Fruit fly (Drosophila melanogaster) whole organism, embryonic: Measurements from ENCODE around the gene CG17329.

Source experiments
- B-H1 ChIP-seq: fragments of 200-800 bp; sonication (Bioruptor generic); IDR thresholded peaks from 3 replicates; pipeline ENCODE4 v1.3.6; 2022; ENCODE audit warnings: missing biosample characterization, missing genetic modification characterization
- CG11093 ChIP-seq: fragments of 200-800 bp; sonication (Bioruptor generic); IDR thresholded peaks from 3 replicates; pipeline ENCODE4 v1.3.6; 2022; ENCODE audit warnings: missing biosample characterization, missing genetic modification characterization
- CG12391 ChIP-seq: fragments of 200-800 bp; sonication (Bioruptor generic); optimal IDR thresholded peaks from 3 replicates; lab custom pipeline; 2018; ENCODE audit warnings: missing biosample characterization, mild to moderate bottlenecking, missing genetic modification characterization, moderate library complexity
- CG12769 ChIP-seq: fragments of 200-800 bp; sonication (Bioruptor generic); optimal IDR thresholded peaks from 2 replicates; lab custom pipeline; 2019; ENCODE audit warnings: missing biosample characterization, mild to moderate bottlenecking, missing genetic modification characterization, moderate library complexity
- CG16779 ChIP-seq: fragments of 200-800 bp; sonication (Bioruptor generic); IDR thresholded peaks from 2 replicates; pipeline ENCODE4 v1.3.6; 2022; ENCODE audit warnings: missing biosample characterization, missing genetic modification characterization
- CG17361 ChIP-seq: fragments of 200-800 bp; sonication (Bioruptor generic); IDR thresholded peaks from 3 replicates; pipeline ENCODE4 v1.3.6; 2022; ENCODE audit warnings: missing biosample characterization, missing genetic modification characterization
- CG17568 ChIP-seq: fragments of 200-800 bp; sonication (Bioruptor generic); optimal IDR thresholded peaks from 2 replicates; lab custom pipeline; 2018; ENCODE audit warnings: missing biosample characterization, mild to moderate bottlenecking, missing genetic modification characterization, moderate library complexity
- CG4282 ChIP-seq: fragments of 200-800 bp; sonication (Bioruptor generic); optimal IDR thresholded peaks from 2 replicates; lab custom pipeline; 2016; ENCODE audit warnings: missing biosample characterization, missing genetic modification characterization
- CG6654 ChIP-seq: fragments of 200-800 bp; sonication (Bioruptor generic); optimal IDR thresholded peaks from 2 replicates; lab custom pipeline; 2017; ENCODE audit warnings: missing biosample characterization, mild to moderate bottlenecking, missing genetic modification characterization
- CG7271 ChIP-seq: fragments of 200-800 bp; sonication (Bioruptor generic); optimal IDR thresholded peaks from 2 replicates; lab custom pipeline; 2018; ENCODE audit warnings: missing biosample characterization, mild to moderate bottlenecking, missing genetic modification characterization, moderate library complexity
- CG7987 ChIP-seq: fragments of 200-800 bp; sonication (Bioruptor generic); optimal IDR thresholded peaks from 2 replicates; lab custom pipeline; 2018; ENCODE audit warnings: missing biosample characterization, mild to moderate bottlenecking, missing genetic modification characterization, moderate library complexity
- CG8765 ChIP-seq: fragments of 200-800 bp; sonication (Bioruptor generic); IDR thresholded peaks from 2 replicates; pipeline ENCODE4 v1.3.6; 2022; ENCODE audit warnings: missing biosample characterization, missing genetic modification characterization
- CG9215 ChIP-seq: fragments of 200-800 bp; sonication (Bioruptor generic); IDR thresholded peaks from 2 replicates; pipeline ENCODE4 v1.3.6; 2022; ENCODE audit warnings: missing biosample characterization, missing genetic modification characterization
- D19B ChIP-seq: fragments of 200-800 bp; sonication (Bioruptor generic); optimal IDR thresholded peaks from 2 replicates; lab custom pipeline; 2017; ENCODE audit warnings: missing biosample characterization, mild to moderate bottlenecking, missing genetic modification characterization
- Fer1 ChIP-seq: fragments of 200-800 bp; sonication (Bioruptor generic); optimal IDR thresholded peaks from 2 replicates; lab custom pipeline; 2017; ENCODE audit warnings: missing biosample characterization, mild to moderate bottlenecking, missing genetic modification characterization
- Gsc ChIP-seq: fragments of 200-800 bp; sonication (Bioruptor generic); IDR thresholded peaks from 2 replicates; pipeline ENCODE4 v1.3.6; 2022; ENCODE audit warnings: missing biosample characterization, missing genetic modification characterization
- Hey ChIP-seq: fragments of 200-800 bp; sonication (Bioruptor generic); optimal IDR thresholded peaks from 3 replicates; lab custom pipeline; 2018; ENCODE audit warnings: missing biosample characterization, mild to moderate bottlenecking, missing genetic modification characterization
- Hr51 ChIP-seq, 2 experiments: fragments of 200-800 bp; sonication (Bioruptor generic); optimal IDR thresholded peaks; 2 replicates in 1 of 2; 3 replicates in 1 of 2; lab custom pipeline; 2016 to 2018; ENCODE audit warnings: missing biosample characterization in 2 of 2, missing genetic modification characterization in 2 of 2, mild to moderate bottlenecking in 1 of 2, moderate library complexity in 1 of 2
- Lpt ChIP-seq: fragments of >200 bp; optimal IDR thresholded peaks from 2 replicates; lab custom pipeline; 2018; ENCODE audit warnings: missing biosample characterization, missing genetic modification characterization
- Oli ChIP-seq: fragments of 200-800 bp; sonication (Bioruptor generic); optimal IDR thresholded peaks from 2 replicates; lab custom pipeline; 2018; ENCODE audit warnings: missing biosample characterization, mild to moderate bottlenecking, missing genetic modification characterization, moderate library complexity
- PHDP ChIP-seq: fragments of 200-800 bp; sonication (Bioruptor generic); optimal IDR thresholded peaks from 3 replicates; lab custom pipeline; 2018; ENCODE audit warnings: missing biosample characterization, mild to moderate bottlenecking, missing genetic modification characterization, moderate library complexity
- Ravus ChIP-seq: fragments of 200-800 bp; sonication (Bioruptor generic); IDR thresholded peaks from 2 replicates; pipeline ENCODE4 v1.3.6; 2022; ENCODE audit warnings: missing biosample characterization, missing genetic modification characterization
- amos ChIP-seq: fragments of 200-800 bp; sonication (Bioruptor generic); IDR thresholded peaks from 2 replicates; pipeline ENCODE4 v1.3.6; 2022; ENCODE audit warnings: missing biosample characterization, missing genetic modification characterization; ENCODE audit not compliant: partially characterized antibody
- ash1 ChIP-seq: fragments of 200-800 bp; sonication (Bioruptor generic); optimal IDR thresholded peaks from 2 replicates; lab custom pipeline; 2018; ENCODE audit warnings: missing biosample characterization, mild to moderate bottlenecking, missing genetic modification characterization
- corto ChIP-seq: fragments of 200-800 bp; sonication (Bioruptor generic); optimal IDR thresholded peaks from 2 replicates; lab custom pipeline; 2016; ENCODE audit warnings: missing biosample characterization, mild to moderate bottlenecking, missing genetic modification characterization, moderate library complexity
- cwo ChIP-seq: fragments of 200-800 bp; sonication (Bioruptor generic); optimal IDR thresholded peaks from 3 replicates; lab custom pipeline; 2017; ENCODE audit warnings: missing biosample characterization, missing genetic modification characterization, mild to moderate bottlenecking, moderate library complexity, missing genetic modification reagents
- dm ChIP-seq: fragments of 200-800 bp; sonication (Bioruptor generic); optimal IDR thresholded peaks from 3 replicates; lab custom pipeline; 2016; ENCODE audit warnings: missing biosample characterization, missing genetic modification characterization
- esg ChIP-seq: fragments of 200-800 bp; sonication (Bioruptor generic); conservative IDR thresholded peaks from 2 replicates; pipeline ENCODE4 v1.3.6; 2022; ENCODE audit warnings: missing biosample characterization, missing genetic modification characterization
- gcm ChIP-seq: fragments of 200-800 bp; sonication (Bioruptor generic); optimal IDR thresholded peaks from 2 replicates; lab custom pipeline; 2019; ENCODE audit warnings: missing biosample characterization, mild to moderate bottlenecking, missing genetic modification characterization, moderate library complexity
- gt ChIP-seq: fragments of 200-800 bp; sonication (Bioruptor generic); IDR thresholded peaks from 2 replicates; pipeline ENCODE4 v1.3.6; 2022; ENCODE audit warnings: missing biosample characterization, missing genetic modification characterization
- ham ChIP-seq: fragments of 200-800 bp; sonication (Bioruptor generic); IDR thresholded peaks from 2 replicates; pipeline ENCODE4 v1.3.6; 2022; ENCODE audit warnings: missing biosample characterization, missing genetic modification characterization
- jigr1 ChIP-seq: fragments of 200-800 bp; sonication (Bioruptor generic); IDR thresholded peaks from 3 replicates; pipeline ENCODE4 v1.3.6; 2022; ENCODE audit warnings: missing biosample characterization, missing genetic modification characterization
- mirr ChIP-seq: fragments of 200-800 bp; sonication (Bioruptor generic); optimal IDR thresholded peaks from 3 replicates; lab custom pipeline; 2018; ENCODE audit warnings: missing biosample characterization, mild to moderate bottlenecking, missing genetic modification characterization
- nmo ChIP-seq: fragments of 200-800 bp; sonication (Bioruptor generic); optimal IDR thresholded peaks from 2 replicates; lab custom pipeline; 2018; ENCODE audit warnings: missing biosample characterization, mild to moderate bottlenecking, missing genetic modification characterization, moderate library complexity
- nom ChIP-seq: fragments of 200-800 bp; sonication (Bioruptor generic); optimal IDR thresholded peaks from 2 replicates; lab custom pipeline; 2017; ENCODE audit warnings: missing biosample characterization, missing genetic modification characterization, mild to moderate bottlenecking, moderate library complexity, missing genetic modification reagents
- oc ChIP-seq: fragments of 200-800 bp; sonication (Bioruptor generic); optimal IDR thresholded peaks from 2 replicates; lab custom pipeline; 2018; ENCODE audit warnings: missing biosample characterization, mild to moderate bottlenecking, missing genetic modification characterization, moderate library complexity
- odd ChIP-seq: fragments of 200-800 bp; sonication (Bioruptor generic); optimal IDR thresholded peaks from 2 replicates; lab custom pipeline; 2017; ENCODE audit warnings: missing biosample characterization, mild to moderate bottlenecking, missing genetic modification characterization
- onecut ChIP-seq: fragments of 200-800 bp; sonication (Bioruptor generic); IDR thresholded peaks from 2 replicates; pipeline ENCODE4 v1.3.6; 2022; ENCODE audit warnings: missing biosample characterization, missing genetic modification characterization
- pan ChIP-seq, 4 experiments: fragments of >200 bp in 3 of 4; fragments of 200-800 bp in 1 of 4; sonication (Bioruptor generic) in 1 of 4; optimal IDR thresholded peaks in 3 of 4; IDR thresholded peaks in 1 of 4; 2 replicates each; pipeline versions ENCODE4 v1.3.6 to Lab custom; 2017 to 2022; ENCODE audit warnings: missing biosample characterization in 2 of 4, missing genetic modification characterization in 2 of 4, mixed read lengths in 1 of 4
- pb ChIP-seq: fragments of 200-800 bp; sonication (Bioruptor generic); optimal IDR thresholded peaks from 3 replicates; lab custom pipeline; 2016; ENCODE audit warnings: missing biosample characterization, missing genetic modification characterization
- peb ChIP-seq: fragments of 200-800 bp; sonication (Bioruptor generic); IDR thresholded peaks from 2 replicates; pipeline ENCODE4 v1.3.6; 2022; ENCODE audit warnings: missing biosample characterization, missing genetic modification characterization
- row ChIP-seq: fragments of 200-800 bp; sonication (Bioruptor generic); IDR thresholded peaks from 3 replicates; pipeline ENCODE4 v1.3.6; 2022; ENCODE audit warnings: missing biosample characterization, missing genetic modification characterization
- slp2 ChIP-seq: fragments of 200-800 bp; sonication (Bioruptor generic); optimal IDR thresholded peaks from 2 replicates; lab custom pipeline; 2016; ENCODE audit warnings: missing biosample characterization, missing genetic modification characterization
- ssp ChIP-seq: fragments of 200-800 bp; sonication (Bioruptor generic); IDR thresholded peaks from 2 replicates; pipeline ENCODE4 v1.3.6; 2022; ENCODE audit warnings: missing biosample characterization, missing genetic modification characterization
- stc ChIP-seq: fragments of 200-800 bp; sonication (Bioruptor generic); IDR thresholded peaks from 2 replicates; pipeline ENCODE4 v1.3.6; 2022; ENCODE audit warnings: missing biosample characterization, missing genetic modification characterization
- sug ChIP-seq: fragments of 200-800 bp; optimal IDR thresholded peaks from 2 replicates; lab custom pipeline; 2019; ENCODE audit warnings: missing biosample characterization, mild to moderate bottlenecking, missing genetic modification characterization, moderate library complexity
- toy ChIP-seq: fragments of 200-800 bp; sonication (Bioruptor generic); IDR thresholded peaks from 2 replicates; pipeline ENCODE4 v1.3.6; 2022; ENCODE audit warnings: missing biosample characterization, missing genetic modification characterization
- vvl ChIP-seq: fragments of 200-800 bp; sonication (Bioruptor generic); IDR thresholded peaks from 2 replicates; pipeline ENCODE4 v1.3.6; 2022; ENCODE audit warnings: missing biosample characterization, missing genetic modification characterization

The CG17329 gene

DNA sequence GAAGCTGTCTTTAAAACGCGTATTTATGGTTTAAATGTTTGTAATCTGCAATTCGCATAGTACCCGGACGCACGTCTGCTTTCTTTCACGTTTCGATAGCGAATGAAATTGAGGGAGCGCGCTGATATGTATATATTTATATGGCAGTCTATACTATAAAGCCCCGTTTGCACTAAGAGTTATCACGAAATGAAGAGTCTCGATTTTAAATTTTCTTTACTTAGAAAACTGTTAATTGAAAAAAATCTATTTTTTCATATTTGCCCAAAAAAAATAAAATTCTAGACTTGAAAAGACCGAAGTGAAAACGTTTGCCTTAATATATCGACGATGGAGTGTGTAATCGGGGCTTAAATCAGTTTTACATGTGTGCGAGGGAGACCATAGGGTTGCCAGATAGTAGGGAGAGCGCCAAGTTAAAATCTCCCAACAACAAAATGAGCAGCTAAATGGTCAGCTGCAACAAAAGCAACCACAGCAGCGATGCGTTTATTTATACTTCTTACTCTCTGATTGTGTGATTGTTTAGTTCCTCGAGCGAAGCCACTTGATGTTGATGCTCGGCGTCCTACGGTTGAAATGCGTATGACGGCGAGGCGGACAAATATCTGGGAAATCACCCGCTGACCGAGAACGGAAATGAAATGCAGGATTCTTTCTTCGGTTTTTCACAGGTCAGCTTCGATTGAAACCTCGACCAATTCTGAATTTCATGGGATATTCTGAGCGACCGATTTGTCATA lies 34.6 kb downstream of the CG17329 start, which contains the start of gene cact (continued):
- TF ChIP-seq dm (GFP tag; lab: Kevin White, UChicago) (peak; percentile 92), ssp (peak; percentile 94), ham (GFP tag; lab: Robert Waterston, UW) (peak; percentile 65; the same call in 1 of the 2 replicates), CG17361 (GFP tag; lab: Robert Waterston, UW) (peak; percentile 93), CG7271 (tag; lab: Kevin White, UChicago) (peak; percentile 73), jigr1 (GFP tag; lab: Robert Waterston, UW) (no peak), amos (GFP tag; lab: Robert Waterston, UW) (0 out of 2 replicates have a peak, but pooled peaks have one; percentile 30), CG12391 (tag; lab: Kevin White, UChicago) (peak; percentile 97), Hey (tag; lab: Kevin White, UChicago) (peak; percentile 58), CG16779 (GFP tag; lab: Robert Waterston, UW) (peak; percentile 68; the same call in 1 of the 2 replicates), Hr51 (GFP tag; optimal IDR thresholded peaks at IDR 0.05; lab: Kevin White, UChicago) (peak; percentile 92 to 93), ash1 (GFP tag; lab: Kevin White, UChicago) (no peak), CG9215 (GFP tag; lab: Robert Waterston, UW) (peak; percentile 85), B-H1 (peak; percentile 80), row (peak; percentile 98), gt (peak; percentile 71; the same call in 1 of the 2 replicates), mirr (peak; percentile 43), CG17568 (GFP tag; lab: Kevin White, UChicago) (peak; percentile 86), stc (GFP tag; lab: Robert Waterston, UW) (peak; percentile 88), nmo (GFP tag; lab: Kevin White, UChicago) (peak; percentile 94), pan (optimal IDR thresholded peaks at IDR 0.05; lab: Kevin White, UChicago) (no peak), pan (GFP tag; optimal IDR thresholded peaks at IDR 0.05 in 1 of 2, IDR thresholded peaks at IDR 0.05 in 1 of 2) (peak in 1 of 2 experiments; percentile 89), gcm (peak; percentile 89), PHDP (tag; lab: Kevin White, UChicago) (peak; percentile 95), esg (GFP tag; lab: Robert Waterston, UW) (peak; percentile 90), cwo (GFP tag; lab: Kevin White, UChicago) (peak; percentile 89), toy (GFP tag; lab: Robert Waterston, UW) (no peak), CG12769 (tag; lab: Kevin White, UChicago) (peak; percentile 40), nom (GFP tag; lab: Kevin White, UChicago) (peak; percentile 73), sug (tag; lab: Kevin White, UChicago) (peak; percentile 88), D19B (GFP tag; lab: Kevin White, UChicago) (peak; percentile 80), CG4282 (GFP tag; lab: Kevin White, UChicago) (peak; percentile 79), oc (tag; lab: Kevin White, UChicago) (peak; percentile 91), Ravus (GFP tag; lab: Robert Waterston, UW) (peak; percentile 75), CG11093 (GFP tag; lab: Robert Waterston, UW) (peak; percentile 77), odd (GFP tag; lab: Kevin White, UChicago) (peak; percentile 72), corto (GFP tag; lab: Kevin White, UChicago) (peak; percentile 78), CG8765 (GFP tag; lab: Robert Waterston, UW) (peak; percentile 83), Gsc (no peak), onecut (peak; percentile 66), slp2 (GFP tag; lab: Kevin White, UChicago) (peak; percentile 93), vvl (GFP tag; lab: Robert Waterston, UW) (peak; percentile 96), Oli (tag; lab: Kevin White, UChicago) (peak; percentile 92), Lpt (GFP tag; lab: Kevin White, UChicago) (no peak), CG7987 (GFP tag; lab: Kevin White, UChicago) (peak; percentile 62), Fer1 (peak; percentile 93), peb (GFP tag; lab: Robert Waterston, UW) (peak; percentile 74), CG6654 (peak; percentile 78), pb (GFP tag; lab: Kevin White, UChicago) (peak; percentile 73)
